Worm (Caenorhabditis elegans) whole organism, L4 larva: Measurements from ENCODE around the gene F56D6.21.

ENCODE experiments used
- F37D6.2 ChIP-seq: sonication (generic microtip); optimal IDR thresholded peaks from 2 replicates; lab custom pipeline; 2016; ENCODE audit warnings: mild to moderate bottlenecking, missing genetic modification characterization, missing compliant biosample characterization
- F44E2.7 ChIP-seq: fragments of 200-800 bp; sonication (Bioruptor generic); IDR thresholded peaks from 2 replicates; pipeline ENCODE4 v2.1.2; 2022; ENCODE audit warnings: missing genetic modification characterization, missing compliant biosample characterization
- Y105C5A.15 ChIP-seq: fragments of 200-800 bp; sonication (Bioruptor generic); IDR thresholded peaks from 2 replicates; pipeline ENCODE4 v1.3.6; 2022; ENCODE audit warnings: missing genetic modification characterization, missing compliant biosample characterization
- Y48G9A.11 ChIP-seq: fragments of 200-800 bp; sonication (Bioruptor generic); IDR thresholded peaks from 2 replicates; pipeline ENCODE4 v1.3.6; 2022; ENCODE audit warnings: missing genetic modification reagents, missing genetic modification characterization, missing compliant biosample characterization
- Y5F2A.4 ChIP-seq: fragments of 200-800 bp; sonication (Bioruptor generic); optimal IDR thresholded peaks from 2 replicates; lab custom pipeline; 2018; ENCODE audit warnings: mild to moderate bottlenecking, missing genetic modification characterization, missing compliant biosample characterization
- arid-1 ChIP-seq: fragments of 200-800 bp; sonication (Bioruptor generic); conservative IDR thresholded peaks from 2 replicates; pipeline ENCODE4 v1.3.6; 2022; ENCODE audit warnings: missing genetic modification reagents, missing genetic modification characterization, missing compliant biosample characterization
- ceh-32 ChIP-seq: sonication (generic microtip); optimal IDR thresholded peaks from 2 replicates; lab custom pipeline; 2016; ENCODE audit warnings: mild to moderate bottlenecking, missing genetic modification characterization, missing compliant biosample characterization; ENCODE audit not compliant: poor library complexity
- ceh-44 ChIP-seq: fragments of 200-800 bp; sonication (Bioruptor generic); IDR thresholded peaks from 2 replicates; pipeline ENCODE4 v1.3.6; 2022; ENCODE audit warnings: missing genetic modification reagents, missing genetic modification characterization, missing compliant biosample characterization
- ceh-62 ChIP-seq: sonication (generic microtip); optimal IDR thresholded peaks from 2 replicates; lab custom pipeline; 2017; ENCODE audit warnings: missing biosample characterization, missing genetic modification characterization
- ces-1 ChIP-seq: fragments of 150-350 bp; sonication (generic microtip); optimal IDR thresholded peaks from 4 replicates; lab custom pipeline; 2014; ENCODE audit warnings: missing biosample characterization, missing genetic modification reagents, missing genetic modification characterization
- dmd-6 ChIP-seq: fragments of 200-800 bp; sonication (Bioruptor generic); IDR thresholded peaks from 2 replicates; pipeline ENCODE4 v1.3.6; 2022; ENCODE audit warnings: missing genetic modification reagents, missing genetic modification characterization, missing compliant biosample characterization
- dmd-8 ChIP-seq: fragments of 200-800 bp; sonication (Bioruptor generic); IDR thresholded peaks from 2 replicates; pipeline ENCODE4 v1.3.6; 2022; ENCODE audit warnings: missing genetic modification characterization, missing compliant biosample characterization
- dmd-9 ChIP-seq: fragments of 200-800 bp; sonication (Bioruptor generic); IDR thresholded peaks from 2 replicates; pipeline ENCODE4 v1.3.6; 2022; ENCODE audit warnings: missing genetic modification reagents, missing genetic modification characterization, missing compliant biosample characterization
- dpl-1 ChIP-seq: fragments of 150-350 bp; optimal IDR thresholded peaks from 2 replicates; lab custom pipeline; 2014; ENCODE audit warnings: missing biosample characterization, missing genetic modification reagents, missing genetic modification characterization
- duxl-1 ChIP-seq: sonication (generic microtip); optimal IDR thresholded peaks from 2 replicates; lab custom pipeline; 2016; ENCODE audit warnings: mild to moderate bottlenecking, missing genetic modification characterization, moderate library complexity, missing compliant biosample characterization; ENCODE audit not compliant: poor library complexity
- hif-1 ChIP-seq, 2 experiments: sonication (generic microtip); optimal IDR thresholded peaks; 2 replicates each; lab custom pipeline; 2016 to 2017; ENCODE audit warnings: missing compliant biosample characterization in 2 of 2, missing genetic modification characterization in 2 of 2, missing genetic modification reagents in 2 of 2, missing genotype in 2 of 2, mild to moderate bottlenecking in 1 of 2
- hlh-30 ChIP-seq: sonication (generic microtip); optimal IDR thresholded peaks from 2 replicates; lab custom pipeline; 2017; ENCODE audit warnings: antibody characterized with exemption, mild to moderate bottlenecking, missing genetic modification characterization, missing compliant biosample characterization; ENCODE audit not compliant: insufficient read depth
- hmg-1.1 ChIP-seq: fragments of 200-800 bp; sonication (Bioruptor generic); IDR thresholded peaks from 2 replicates; pipeline ENCODE4 v1.3.6; 2022; ENCODE audit warnings: missing genetic modification reagents, missing genetic modification characterization, missing compliant biosample characterization
- lin-13 ChIP-seq: fragments of 150-350 bp; optimal IDR thresholded peaks from 2 replicates; lab custom pipeline; 2014; ENCODE audit warnings: missing biosample characterization, missing genetic modification reagents, missing genetic modification characterization
- lin-29 ChIP-seq: fragments of 200-800 bp; sonication (Bioruptor generic); IDR thresholded peaks from 2 replicates; pipeline ENCODE4 v1.3.6; 2022; ENCODE audit warnings: missing genetic modification reagents, missing genetic modification characterization, missing compliant biosample characterization
- lin-38 ChIP-seq: fragments of 200-800 bp; sonication (Bioruptor generic); IDR thresholded peaks from 2 replicates; pipeline ENCODE4 v1.3.6; 2022; ENCODE audit warnings: missing genetic modification reagents, missing genetic modification characterization, missing compliant biosample characterization
- madf-5 ChIP-seq, 2 experiments: fragments of 200-800 bp; sonication (Bioruptor generic); IDR thresholded peaks; 2 replicates each; pipeline ENCODE4 v1.3.6; 2022; ENCODE audit warnings: missing compliant biosample characterization in 2 of 2, missing genetic modification characterization in 2 of 2
- mep-1 ChIP-seq: fragments of 150-350 bp; sonication (generic microtip); optimal IDR thresholded peaks from 3 replicates; lab custom pipeline; 2014; ENCODE audit warnings: missing biosample characterization, missing genetic modification characterization
- mes-2 ChIP-seq: sonication (generic microtip); optimal IDR thresholded peaks from 2 replicates; lab custom pipeline; 2016; ENCODE audit warnings: missing genotype, mild to moderate bottlenecking, missing genetic modification characterization, missing compliant biosample characterization; ENCODE audit not compliant: poor library complexity, severe bottlenecking
- nhr-10 ChIP-seq: fragments of 150-350 bp; optimal IDR thresholded peaks from 2 replicates; lab custom pipeline; 2014; ENCODE audit warnings: missing biosample characterization, missing genetic modification characterization
- nhr-102 ChIP-seq: sonication (generic microtip); optimal IDR thresholded peaks from 2 replicates; lab custom pipeline; 2016; ENCODE audit warnings: mild to moderate bottlenecking, missing genetic modification characterization, moderate library complexity, missing compliant biosample characterization
- nhr-11 ChIP-seq: fragments of 150-350 bp; optimal IDR thresholded peaks from 2 replicates; lab custom pipeline; 2014; ENCODE audit warnings: missing biosample characterization, missing genetic modification characterization
- nhr-25 ChIP-seq: sonication (generic microtip); optimal IDR thresholded peaks from 2 replicates; lab custom pipeline; 2017; ENCODE audit warnings: missing genetic modification characterization, mild to moderate bottlenecking, missing compliant biosample characterization, antibody characterized with exemption, moderate library complexity, borderline replicate concordance; ENCODE audit not compliant: insufficient read depth
- nhr-28 ChIP-seq: fragments of 150-350 bp; optimal IDR thresholded peaks from 2 replicates; lab custom pipeline; 2014; ENCODE audit warnings: missing biosample characterization, missing genetic modification characterization
- nhr-48 ChIP-seq: sonication (generic microtip); optimal IDR thresholded peaks from 2 replicates; lab custom pipeline; 2016; ENCODE audit warnings: mild to moderate bottlenecking, missing genetic modification characterization, missing compliant biosample characterization
- nhr-77 ChIP-seq: fragments of 150-350 bp; optimal IDR thresholded peaks from 2 replicates; lab custom pipeline; 2014; ENCODE audit warnings: missing biosample characterization, missing genetic modification characterization
- pha-4 ChIP-seq, 2 experiments: fragments of 150-350 bp in 1 of 2; fragments of 200-800 bp in 1 of 2; sonication (Bioruptor generic) in 1 of 2; IDR thresholded peaks in 1 of 2; optimal IDR thresholded peaks in 1 of 2; 2 replicates each; pipeline versions ENCODE4 v1.3.6 to Lab custom; 2014 to 2022; ENCODE audit warnings: missing genetic modification characterization in 2 of 2, missing genetic modification reagents in 2 of 2, missing biosample characterization in 1 of 2, missing compliant biosample characterization in 1 of 2
- sdz-12 ChIP-seq: fragments of 200-800 bp; sonication (Bioruptor generic); optimal IDR thresholded peaks from 2 replicates; lab custom pipeline; 2018; ENCODE audit warnings: mild to moderate bottlenecking, missing genetic modification characterization, missing compliant biosample characterization
- skn-1 ChIP-seq: fragments of 150-350 bp; optimal IDR thresholded peaks from 2 replicates; lab custom pipeline; 2014; ENCODE audit warnings: missing biosample characterization, missing genetic modification characterization
- snpc-1.2 ChIP-seq: fragments of 200-800 bp; sonication (Bioruptor generic); IDR thresholded peaks from 2 replicates; pipeline ENCODE4 v1.3.6; 2022; ENCODE audit warnings: missing genetic modification reagents, missing genetic modification characterization, missing compliant biosample characterization
- unc-62 ChIP-seq, 3 experiments: fragments of 150-350 bp in 1 of 3; sonication (generic microtip); optimal IDR thresholded peaks in 2 of 3; peaks in 1 of 3; 1 replicate in 1 of 3; 2 replicates in 2 of 3; lab custom pipeline; 2014 to 2017; ENCODE audit warnings: missing biosample characterization in 3 of 3, missing genetic modification characterization in 3 of 3, missing genetic modification reagents in 3 of 3, missing genotype in 1 of 3
- vab-7 ChIP-seq: fragments of 200-800 bp; sonication (Bioruptor generic); IDR thresholded peaks from 2 replicates; pipeline ENCODE4 v1.3.6; 2022; ENCODE audit warnings: missing genetic modification reagents, missing genetic modification characterization, missing compliant biosample characterization
- zag-1 ChIP-seq: fragments of 150-350 bp; optimal IDR thresholded peaks from 2 replicates; lab custom pipeline; 2014; ENCODE audit warnings: missing biosample characterization, missing genetic modification characterization
- zip-2 ChIP-seq: fragments of 150-350 bp; optimal IDR thresholded peaks from 2 replicates; lab custom pipeline; 2014; ENCODE audit warnings: missing biosample characterization, missing genetic modification characterization
- ztf-7 ChIP-seq: fragments of 150-350 bp; optimal IDR thresholded peaks from 2 replicates; lab custom pipeline; 2014; ENCODE audit warnings: missing biosample characterization, missing genetic modification characterization

The F56D6.21 gene

DNA sequence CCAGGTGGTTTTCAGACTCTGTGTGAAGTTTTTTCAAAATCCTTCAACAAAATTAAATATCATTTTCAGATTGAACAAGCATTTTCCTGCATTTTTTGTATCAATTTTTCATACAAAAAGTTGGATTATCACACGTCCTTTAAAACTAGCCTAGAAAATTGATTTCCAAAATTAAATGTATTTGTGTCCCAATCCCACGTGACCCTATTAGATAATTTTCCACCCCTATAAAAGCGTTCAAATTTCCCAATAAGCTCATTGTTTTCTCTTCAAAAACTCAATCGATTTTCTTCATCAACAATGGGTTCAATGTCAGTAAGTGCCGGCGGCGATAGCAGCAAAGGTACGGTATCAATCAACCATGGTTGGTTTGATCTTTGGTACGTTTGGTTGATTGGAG is 9.7 kb downstream of the F56D6.21 start, which contains the start of gene F56D6.19:
TSS of gene F56D6.19 (plus strand) at position 301 of the 400 bp plus-strand sequence.
- TF ChIP-seq ceh-32 (tag; lab: Kevin White, UChicago) (no peak), ces-1 (GFP tag; lab: Kevin White, UChicago) (no peak), duxl-1 (tag; lab: Kevin White, UChicago) (no peak), dpl-1 (no peak)

DNA sequence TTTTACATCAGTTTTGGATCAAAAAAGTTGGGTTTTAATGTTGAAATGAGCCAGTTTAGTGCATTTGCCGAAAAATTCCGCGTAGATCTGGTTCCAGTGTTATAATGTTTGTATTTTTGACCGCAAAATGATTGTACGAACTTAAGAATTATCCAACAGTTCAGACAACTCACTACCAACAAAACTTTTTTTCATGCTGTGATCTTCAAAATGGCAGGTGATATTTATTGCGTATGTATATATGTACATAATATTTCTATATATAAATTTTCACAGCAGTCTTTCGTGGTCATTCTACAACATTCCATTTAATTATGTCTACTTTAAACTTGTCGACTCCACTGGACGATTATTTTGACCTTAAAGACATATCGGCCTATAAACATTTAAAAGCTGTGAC is 10.6 kb downstream of the F56D6.21 start, which contains the start of gene srz-20:
TSS of gene srz-20 (plus strand) at position 301 of the 400 bp plus-strand sequence.
- no peak for TF ChIP-seq sdz-12 (GFP tag; lab: Kevin White, UChicago)
- no peak for TF ChIP-seq Y48G9A.11 (GFP tag; lab: Robert Waterston, UW)
- TF ChIP-seq nhr-48 (tag; lab: Kevin White, UChicago), result no peak
- no peak for TF ChIP-seq nhr-28 (tag; lab: Kevin White, UChicago)
- TF ChIP-seq hlh-30, result no peak
- TF ChIP-seq ztf-7, result no peak

DNA sequence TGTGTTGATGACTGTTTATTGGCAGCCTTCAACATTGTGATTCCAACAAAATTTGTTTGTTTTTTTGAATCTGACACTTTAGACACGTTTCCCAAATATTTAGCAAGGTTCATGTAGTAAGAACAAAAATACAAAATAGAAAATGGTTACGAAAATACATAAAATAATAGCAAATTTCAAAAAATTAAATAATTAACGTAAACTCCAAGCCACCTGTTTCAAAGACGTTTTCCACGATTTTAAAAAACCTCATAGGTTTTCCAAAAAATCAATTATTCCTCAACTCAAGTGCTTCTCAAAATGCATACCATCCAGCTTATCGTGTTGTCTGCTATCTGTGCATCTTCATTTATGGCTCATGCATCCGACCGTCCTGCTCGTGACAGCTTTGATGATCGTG is 12.7 kb downstream of the F56D6.21 start, which contains the start of gene F56D6.14:
TSS of gene F56D6.14 (plus strand) at position 301 of the 400 bp plus-strand sequence.
- TF ChIP-seq unc-62 (GFP tag; optimal IDR thresholded peaks at IDR 0.05 in 1 of 2; lab: Kevin White, UChicago) (peak in 1 of 2 experiments; percentile 73), unc-62 (tag; optimal IDR thresholded peaks at IDR 0.05; lab: Kevin White, UChicago) (no peak), madf-5 (GFP tag; IDR thresholded peaks at IDR 0.05; lab: Robert Waterston, UW) (no peak)

DNA sequence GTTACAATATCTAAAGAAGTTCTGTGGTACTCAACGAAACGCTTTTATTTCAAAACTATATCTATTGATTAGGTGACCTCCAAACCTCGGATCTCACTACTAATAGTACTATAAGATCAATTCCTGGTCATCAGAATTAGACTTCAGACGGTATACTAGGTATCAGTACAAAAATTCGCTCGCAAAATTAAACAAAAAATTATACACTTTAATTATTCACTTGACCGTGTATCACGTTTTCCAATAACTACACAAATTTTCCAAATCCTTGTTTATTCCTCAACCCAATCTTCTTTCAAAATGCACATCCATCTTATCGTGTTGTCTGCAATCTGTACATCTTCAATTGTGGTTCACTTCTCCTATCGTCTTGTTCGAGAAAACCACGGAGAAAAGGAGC is 13.4 kb downstream of the F56D6.21 start, which contains the start of gene F56D6.23:
TSS of gene F56D6.23 (plus strand) at position 301 of the 400 bp plus-strand sequence.
- TF ChIP-seq duxl-1 (tag; lab: Kevin White, UChicago) (no peak), mes-2 (tag; lab: Kevin White, UChicago) (no peak), ceh-62 (no peak), hif-1 (tag; optimal IDR thresholded peaks at IDR 0.05; lab: Kevin White, UChicago) (no peak), vab-7 (GFP tag; lab: Robert Waterston, UW) (no peak), dmd-6 (GFP tag; lab: Robert Waterston, UW) (no peak), hmg-1.1 (no peak), lin-38 (GFP tag; lab: Robert Waterston, UW) (no peak), skn-1 (tag; lab: Kevin White, UChicago) (no peak), lin-13 (GFP tag; lab: Kevin White, UChicago) (no peak), Y105C5A.15 (GFP tag; lab: Robert Waterston, UW) (no peak), nhr-11 (tag; lab: Kevin White, UChicago) (no peak), pha-4 (GFP tag; IDR thresholded peaks at IDR 0.05; lab: Robert Waterston, UW) (no peak), pha-4 (tag; optimal IDR thresholded peaks at IDR 0.05; lab: Kevin White, UChicago) (no peak)

DNA sequence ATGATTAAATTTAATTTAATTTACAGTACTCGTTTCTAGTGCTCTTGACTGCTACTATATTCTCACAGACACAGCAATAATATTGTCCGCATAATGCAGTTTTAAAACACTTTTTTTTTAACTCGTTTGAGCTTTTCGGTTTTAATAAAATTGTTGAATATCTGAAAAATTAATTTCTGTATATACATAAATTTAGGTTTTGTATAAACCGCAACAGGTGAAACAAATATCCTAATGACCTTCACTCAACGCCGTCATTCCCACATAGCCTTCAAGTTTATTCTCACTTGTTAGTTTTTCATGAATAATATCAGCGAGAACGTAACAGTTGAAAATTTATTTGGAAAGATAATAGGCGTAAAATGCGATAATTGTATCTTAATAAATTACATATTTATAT is 14.8 kb downstream of the F56D6.21 start, which contains the start of gene srz-19:
TSS of gene srz-19 (plus strand) at position 301 of the 400 bp plus-strand sequence.
- TF ChIP-seq dmd-9 (GFP tag; lab: Robert Waterston, UW) (no peak), zag-1 (tag; lab: Kevin White, UChicago) (no peak), lin-13 (GFP tag; lab: Kevin White, UChicago) (no peak), nhr-77 (no peak), nhr-25 (no peak), F44E2.7 (GFP tag; lab: Robert Waterston, UW) (no peak), mes-2 (tag; lab: Kevin White, UChicago) (no peak), snpc-1.2 (no peak), mep-1 (no peak), F37D6.2 (tag; lab: Kevin White, UChicago) (no peak), dmd-8 (GFP tag; lab: Robert Waterston, UW) (no peak), nhr-102 (tag; lab: Kevin White, UChicago) (no peak), zip-2 (no peak), arid-1 (GFP tag; lab: Robert Waterston, UW) (no peak), ceh-44 (GFP tag; lab: Robert Waterston, UW) (no peak), lin-29 (no peak), nhr-10 (no peak), Y5F2A.4 (no peak)
